Fruit fly (Drosophila melanogaster): ENCODE data around the gene CG1578.

The CG1578 gene

dm6 chrX:11846049-11846718 lies 29.8 kb upstream of the CG1578 start, which contains the start of gene CG15740:
TSS of gene CG15740 (minus strand) at chrX:11846099.
- TF ChIP-seq ase (GFP tag; IDR thresholded peaks at IDR 0.05) (0 out of 3 replicates have a peak, but pooled peaks have one; percentile 42), Sox102F (GFP tag; optimal IDR thresholded peaks at IDR 0.05) (peak; percentile 63), mld (GFP tag; IDR thresholded peaks at IDR 0.05; ENCODE audit: partially characterized antibody) (no peak), Ets65A (GFP tag) (no peak), CG11456 (GFP tag; IDR thresholded peaks at IDR 0.05) (0 out of 3 replicates have a peak, but pooled peaks have one; percentile 9), Xbp1 (GFP tag; optimal IDR thresholded peaks at IDR 0.05) (peak; percentile 45), CG32767 (GFP tag; IDR thresholded peaks at IDR 0.05) (peak; percentile 42; the same call in 1 of the 2 replicates), btn (GFP tag; optimal IDR thresholded peaks at IDR 0.05) (no peak), CG1792 (GFP tag; optimal IDR thresholded peaks at IDR 0.05) (no peak), Taf1 (GFP tag; IDR thresholded peaks at IDR 0.05) (no peak), CG12219 (GFP tag; optimal IDR thresholded peaks at IDR 0.05) (no peak), CG9817 (tag; optimal IDR thresholded peaks at IDR 0.05) (no peak), tio (GFP tag; optimal IDR thresholded peaks at IDR 0.05) (no peak), CG14441 (GFP tag; IDR thresholded peaks at IDR 0.05) (peak; percentile 73), crc (GFP tag; optimal IDR thresholded peaks at IDR 0.05) (no peak), CG6254 (GFP tag; optimal IDR thresholded peaks at IDR 0.05) (no peak), CG16863 (GFP tag; optimal IDR thresholded peaks at IDR 0.05) (peak; percentile 29), Dll (GFP tag; IDR thresholded peaks at IDR 0.05; ENCODE audit: partially characterized antibody) (no peak), Stat92E (GFP tag; optimal IDR thresholded peaks at IDR 0.05) (no peak), chif (GFP tag; optimal IDR thresholded peaks at IDR 0.05) (no peak), CG16813 (GFP tag; IDR thresholded peaks at IDR 0.05; ENCODE audit: partially characterized antibody) (no peak), CG10462 (GFP tag; optimal IDR thresholded peaks at IDR 0.05) (no peak), sisA (GFP tag; IDR thresholded peaks at IDR 0.05) (peak; percentile 71), CG31365 (tag; optimal IDR thresholded peaks at IDR 0.05) (no peak), Sry-δ (GFP tag; optimal IDR thresholded peaks at IDR 0.05) (no peak), trh (GFP tag; optimal IDR thresholded peaks at IDR 0.05) (no peak), odd (GFP tag; optimal IDR thresholded peaks at IDR 0.05) (no peak), CG11504 (tag; optimal IDR thresholded peaks at IDR 0.05) (peak; percentile 73), en (GFP tag; optimal IDR thresholded peaks at IDR 0.05) (no peak), sug (tag; optimal IDR thresholded peaks at IDR 0.05) (no peak), CG31441 (GFP tag; IDR thresholded peaks at IDR 0.05) (peak; percentile 63), her (GFP tag; optimal IDR thresholded peaks at IDR 0.05) (no peak), CG9215 (GFP tag; IDR thresholded peaks at IDR 0.05) (no peak), Jarid2 (GFP tag; optimal IDR thresholded peaks at IDR 0.05) (no peak), CG2889 (GFP tag; IDR thresholded peaks at IDR 0.05) (0 out of 3 replicates have a peak, but pooled peaks have one; percentile 26), fd64A (GFP tag; optimal IDR thresholded peaks at IDR 0.05) (no peak), CG13296 (GFP tag; optimal IDR thresholded peaks at IDR 0.05) (peak; percentile 17), CG9932 (GFP tag; IDR thresholded peaks at IDR 0.05) (no peak), Med (GFP tag) (peak; percentile 84), CG33557 (GFP tag; optimal IDR thresholded peaks at IDR 0.05) (no peak), CG18011 (GFP tag; optimal IDR thresholded peaks at IDR 0.05) (no peak), CG9437 (GFP tag; optimal IDR thresholded peaks at IDR 0.05) (no peak), CG4854 (GFP tag; optimal IDR thresholded peaks at IDR 0.05) (no peak), psq (GFP tag; optimal IDR thresholded peaks at IDR 0.05) (no peak), CG17912 (GFP tag; optimal IDR thresholded peaks at IDR 0.05) (no peak), sd (tag; optimal IDR thresholded peaks at IDR 0.05) (no peak), dpn (GFP tag; optimal IDR thresholded peaks at IDR 0.05) (peak; percentile 28 to 64), CG12391 (tag; optimal IDR thresholded peaks at IDR 0.05) (peak; percentile 12), CG4730 (GFP tag; IDR thresholded peaks at IDR 0.05) (no peak), org-1 (GFP tag; optimal IDR thresholded peaks at IDR 0.05) (no peak)

Measured in whole organism, embryonic.